Fruit fly (Drosophila melanogaster) S2 (cell line): ENCODE data around the gene CG10237.

Source experiments
- CG8478 ChIP-seq: fragments of >200 bp; optimal IDR thresholded peaks from 2 replicates; lab custom pipeline; 2018
- CTCF ChIP-seq, 2 experiments: fragments of >200 bp; optimal IDR thresholded peaks; 2 replicates each; lab custom pipeline; 2018

dm6 chr2L:19472256-19472655 lies 29.7 kb upstream of the CG10237 start:
- TF ChIP-seq CTCF (optimal IDR thresholded peaks at IDR 0.05; lab: Kevin White, UChicago) (no peak), CG8478 (lab: Kevin White, UChicago) (no peak)
